Worm (Caenorhabditis elegans): ENCODE data around the gene mdt-19.

DNA sequence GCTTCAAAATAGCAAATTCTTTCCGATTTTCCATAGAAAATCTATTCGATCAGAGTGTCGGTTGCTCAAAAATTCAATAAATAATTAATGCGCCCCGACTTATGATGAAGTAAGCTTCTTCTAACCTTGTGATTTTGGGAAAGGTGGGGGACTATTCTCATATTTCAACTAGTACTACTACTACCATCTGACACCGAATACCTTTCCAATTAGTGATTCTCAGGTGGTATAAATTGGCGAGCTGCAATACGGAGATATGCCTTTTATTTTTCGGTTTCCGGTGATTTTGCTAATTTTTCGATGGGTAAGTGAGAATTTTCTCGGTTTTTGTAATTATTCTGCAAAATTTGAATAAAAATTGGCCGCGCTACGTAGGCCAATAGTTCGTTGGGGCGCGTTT is 36.4 kb upstream of the mdt-19 start, which contains the start of gene nhr-239:
- no peak for TF ChIP-seq odd-2 (tag; optimal IDR thresholded peaks at IDR 0.05)
- TF ChIP-seq ceh-48 (tag; optimal IDR thresholded peaks at IDR 0.05), result no peak
- TF ChIP-seq ceh-24 (tag; optimal IDR thresholded peaks at IDR 0.05), result no peak
- TF ChIP-seq fkh-10 (GFP tag; optimal IDR thresholded peaks at IDR 0.05), result no peak
- no peak for TF ChIP-seq tbx-2 (tag; optimal IDR thresholded peaks at IDR 0.05)
- TF ChIP-seq ama-1 (optimal IDR thresholded peaks at IDR 0.05), result no peak
- TF ChIP-seq K02D7.2 (tag; optimal IDR thresholded peaks at IDR 0.05), result no peak
- no peak for TF ChIP-seq gmeb-2 (tag; optimal IDR thresholded peaks at IDR 0.05)
- TF ChIP-seq pqm-1 (tag; optimal IDR thresholded peaks at IDR 0.05), result no peak

Measured in whole organism, late embryonic.